Worm (Caenorhabditis elegans): ENCODE data around the gene C08F1.10.

DNA sequence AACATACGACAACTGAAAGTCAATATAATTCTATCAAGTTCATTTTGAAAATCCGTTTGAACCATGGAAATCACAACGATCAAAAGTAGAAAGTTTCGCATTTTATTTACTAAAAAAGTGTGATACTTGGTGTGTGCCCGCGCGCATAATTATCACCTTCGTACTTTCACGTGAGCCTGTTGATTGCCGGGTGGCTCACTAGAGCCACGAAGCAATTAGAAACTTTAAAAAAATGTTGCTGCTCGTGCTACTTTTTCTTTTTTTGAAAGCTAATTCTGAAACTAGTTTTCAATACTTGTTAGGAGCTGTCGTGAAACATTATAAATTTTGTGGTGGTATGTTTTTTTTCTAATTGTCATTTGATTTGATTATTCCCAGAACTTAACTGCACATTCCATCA is 47.3 kb downstream of the C08F1.10 start, which contains the start of the genes irld-9 and irld-33:
- TF ChIP-seq nhr-6 (tag; optimal IDR thresholded peaks at IDR 0.05) (no peak), lim-7 (GFP tag; IDR thresholded peaks at IDR 0.05) (no peak), ama-1 (optimal IDR thresholded peaks at IDR 0.05) (no peak), daf-12 (tag; optimal IDR thresholded peaks at IDR 0.05) (no peak), zfp-2 (tag; optimal IDR thresholded peaks at IDR 0.05) (no peak), snpc-4 (tag; optimal IDR thresholded peaks at IDR 0.05) (no peak), lin-39 (tag; optimal IDR thresholded peaks at IDR 0.05) (no peak), pqm-1 (tag; optimal IDR thresholded peaks at IDR 0.05) (no peak)
